Worm (Caenorhabditis elegans): ENCODE results near the gene F08F3.8.

The F08F3.8 gene

DNA sequence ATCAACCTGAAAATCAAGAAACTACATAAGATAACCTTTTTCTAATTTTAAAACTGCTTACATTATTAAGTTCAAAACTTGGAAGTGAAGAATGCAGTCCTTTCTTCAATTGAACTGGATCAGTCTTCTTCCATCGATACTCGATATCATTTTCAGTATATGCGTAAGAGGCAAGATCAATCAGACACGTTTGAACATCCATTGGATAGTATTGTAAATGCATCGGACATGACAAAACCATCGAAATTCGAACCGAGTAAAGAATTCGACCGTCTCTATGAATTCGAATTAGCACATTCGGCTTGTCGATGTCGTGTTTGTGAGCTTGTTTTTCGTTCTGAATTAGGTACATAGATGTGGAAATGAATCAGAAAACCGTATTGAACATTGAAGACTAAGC, 18.3 kb upstream of the F08F3.8 start:
- TF ChIP-seq egl-44 (GFP tag; IDR thresholded peaks at IDR 0.05) (no peak), efl-1 (GFP tag; optimal IDR thresholded peaks at IDR 0.05) (no peak), snpc-1.3 (tag; optimal IDR thresholded peaks at IDR 0.05; ENCODE audit: insufficient read depth) (no peak), ceh-100 (GFP tag; IDR thresholded peaks at IDR 0.05) (no peak), hlh-26 (GFP tag; conservative IDR thresholded peaks at IDR 0.05) (no peak), ztf-22 (GFP tag; optimal IDR thresholded peaks at IDR 0.05) (no peak), ztf-26 (tag; optimal IDR thresholded peaks at IDR 0.05) (no peak), unc-130 (GFP tag; optimal IDR thresholded peaks at IDR 0.05) (no peak), dpl-1 (GFP tag; optimal IDR thresholded peaks at IDR 0.05) (no peak), nhr-27 (tag; optimal IDR thresholded peaks at IDR 0.05) (no peak), nfya-1 (tag; optimal IDR thresholded peaks at IDR 0.05; ENCODE audit: borderline replicate concordance, insufficient read depth) (no peak), rcor-1 (GFP tag; IDR thresholded peaks at IDR 0.05) (no peak), zim-3 (tag; optimal IDR thresholded peaks at IDR 0.05) (no peak), snpc-3.4 (tag; optimal IDR thresholded peaks at IDR 0.05) (no peak), B0261.1 (tag; optimal IDR thresholded peaks at IDR 0.05) (no peak)

DNA sequence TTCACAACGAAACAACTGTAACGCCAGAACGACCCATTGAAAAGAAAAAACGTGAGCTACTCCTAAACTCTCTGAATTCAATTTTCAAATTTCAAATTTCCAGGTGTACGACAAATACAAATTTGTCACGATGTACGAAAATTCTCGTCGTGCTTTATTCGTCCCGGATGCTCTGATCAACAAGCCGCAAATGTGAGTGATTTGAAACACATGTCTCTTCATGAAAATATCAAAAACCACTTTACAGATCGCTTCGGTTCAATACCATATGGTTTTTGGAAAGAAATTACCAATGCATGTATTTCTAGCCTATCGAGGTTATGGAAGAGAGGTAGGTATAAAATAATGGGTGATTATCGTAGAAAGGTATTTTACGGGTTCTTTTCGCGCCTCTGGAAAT, 14.7 kb upstream of the F08F3.8 start:
- no peak for TF ChIP-seq gei-17 (GFP tag; optimal IDR thresholded peaks at IDR 0.05)
- TF ChIP-seq B0336.3 (GFP tag; IDR thresholded peaks at IDR 0.05): no peak
- TF ChIP-seq F39B2.1 (GFP tag; IDR thresholded peaks at IDR 0.05): no peak
- TF ChIP-seq B0261.1 (tag; optimal IDR thresholded peaks at IDR 0.05): no peak
- no peak for TF ChIP-seq Y95B8A.8 (GFP tag; IDR thresholded peaks at IDR 0.05)
- no peak for TF ChIP-seq ztf-18 (tag; optimal IDR thresholded peaks at IDR 0.05)
- no peak for TF ChIP-seq ceh-58 (GFP tag; IDR thresholded peaks at IDR 0.05)
- no peak for TF ChIP-seq ekl-4 (GFP tag; IDR thresholded peaks at IDR 0.05)
- TF ChIP-seq nhr-27 (tag; optimal IDR thresholded peaks at IDR 0.05): no peak
- no peak for TF ChIP-seq Y79H2A.3 (GFP tag; conservative IDR thresholded peaks at IDR 0.05)

DNA sequence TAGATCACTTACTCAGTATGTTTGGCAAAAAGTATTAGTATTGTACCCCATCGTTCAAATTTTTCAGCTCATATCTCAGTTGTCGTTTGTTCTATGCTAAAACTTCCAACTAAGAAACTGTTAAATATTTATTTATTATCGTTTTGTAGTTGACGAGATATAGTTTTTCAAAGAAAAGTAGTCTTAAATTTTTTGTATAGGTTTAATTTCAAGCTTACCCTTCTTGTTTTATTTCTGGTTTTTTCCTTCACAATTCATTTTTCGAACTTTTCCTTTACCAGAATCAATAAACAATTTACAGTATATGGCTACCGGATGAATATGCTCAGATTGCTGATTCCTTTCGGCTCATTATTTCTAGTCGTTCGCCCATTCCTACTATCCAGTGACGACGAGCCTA, 13.4 kb upstream of the F08F3.8 start, which contains the start of gene F08F3.1:
Gene F08F3.1 (plus strand): TSS at position 301 of the 400 bp plus-strand sequence.
- TF ChIP-seq egl-18 (GFP tag; IDR thresholded peaks at IDR 0.05): no peak
- no peak for TF ChIP-seq mes-4 (tag; optimal IDR thresholded peaks at IDR 0.05)
- no peak for TF ChIP-seq efl-1 (GFP tag; optimal IDR thresholded peaks at IDR 0.05)
- TF ChIP-seq repo-1 (tag; optimal IDR thresholded peaks at IDR 0.05): no peak
- no peak for TF ChIP-seq dpl-1 (GFP tag; optimal IDR thresholded peaks at IDR 0.05)
- TF ChIP-seq K12H6.12 (tag; optimal IDR thresholded peaks at IDR 0.05): no peak
- TF ChIP-seq nhr-27 (tag; optimal IDR thresholded peaks at IDR 0.05): no peak
- no peak for TF ChIP-seq somi-1 (GFP tag; optimal IDR thresholded peaks at IDR 0.05)
- no peak for TF ChIP-seq gei-17 (GFP tag; optimal IDR thresholded peaks at IDR 0.05)

DNA sequence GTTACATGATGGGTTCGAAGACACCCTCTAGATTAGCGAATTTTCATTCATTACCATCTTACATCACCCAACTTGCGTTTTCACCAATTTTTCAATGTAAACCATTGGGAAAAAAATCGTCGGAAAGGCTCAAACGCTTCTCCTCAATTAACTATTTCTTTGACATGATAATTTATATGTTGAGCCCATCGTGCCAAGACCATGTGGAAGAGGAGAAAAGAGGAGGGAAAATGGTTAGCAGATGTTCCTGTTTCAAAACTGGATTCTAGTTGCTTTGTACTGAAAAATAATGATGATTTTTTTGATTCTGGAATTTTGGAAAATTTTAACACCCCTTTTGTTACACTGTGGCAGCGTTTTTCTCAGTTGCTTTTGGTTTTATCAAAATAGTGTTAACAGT, 11.6 kb upstream of the F08F3.8 start:
- no peak for TF ChIP-seq lin-26 (GFP tag; IDR thresholded peaks at IDR 0.05)
- TF ChIP-seq lsl-1 (GFP tag; optimal IDR thresholded peaks at IDR 0.05): no peak
- TF ChIP-seq nhr-120 (GFP tag; IDR thresholded peaks at IDR 0.05): no peak
- TF ChIP-seq mel-28 (tag; optimal IDR thresholded peaks at IDR 0.05; ENCODE audit: borderline replicate concordance): no peak
- no peak for TF ChIP-seq nfya-1 (tag; optimal IDR thresholded peaks at IDR 0.05; ENCODE audit: borderline replicate concordance, insufficient read depth)
- no peak for TF ChIP-seq egl-44 (GFP tag; IDR thresholded peaks at IDR 0.05)
- TF ChIP-seq aptf-2 (GFP tag; conservative IDR thresholded peaks at IDR 0.05): no peak
- no peak for TF ChIP-seq gei-17 (GFP tag; optimal IDR thresholded peaks at IDR 0.05)
- no peak for TF ChIP-seq F57A8.1 (GFP tag; optimal IDR thresholded peaks at IDR 0.05)
- TF ChIP-seq Y79H2A.3 (GFP tag; conservative IDR thresholded peaks at IDR 0.05): no peak
- no peak for TF ChIP-seq F55B11.4 (tag; optimal IDR thresholded peaks at IDR 0.05; ENCODE audit: borderline replicate concordance, insufficient read depth)
- no peak for TF ChIP-seq dox-1 (GFP tag; IDR thresholded peaks at IDR 0.05)
- no peak for TF ChIP-seq Y67H2A.10 (GFP tag; conservative IDR thresholded peaks at IDR 0.05)
- TF ChIP-seq tbx-9 (tag; optimal IDR thresholded peaks at IDR 0.05; ENCODE audit: borderline replicate concordance): no peak
- TF ChIP-seq sdz-38 (tag; optimal IDR thresholded peaks at IDR 0.05): no peak
- TF ChIP-seq ztf-28 (GFP tag; IDR thresholded peaks at IDR 0.05): no peak
- TF ChIP-seq egrh-3 (GFP tag; IDR thresholded peaks at IDR 0.05): no peak
- TF ChIP-seq madf-6 (GFP tag; IDR thresholded peaks at IDR 0.05): no peak
- no peak for TF ChIP-seq ets-4 (GFP tag; optimal IDR thresholded peaks at IDR 0.05)
